Fruit fly (Drosophila melanogaster): Measurements from ENCODE around the gene tth.

- TF ChIP-seq Ets96B (tag; optimal IDR thresholded peaks at IDR 0.05) (no peak), CG8319 (GFP tag; optimal IDR thresholded peaks at IDR 0.05) (no peak), Eip75B (GFP tag; optimal IDR thresholded peaks at IDR 0.05) (no peak)
Measured at dm6 chrX:13604499-13604898, 11.9 kb downstream of the tth start.

All from whole organism, prepupa.